Worm (Caenorhabditis elegans) whole organism, L4/young adult: ENCODE data around the gene nmgp-1.

Experiments
- W03F9.2 ChIP-seq: fragments of 150-350 bp; optimal IDR thresholded peaks from 2 replicates; lab custom pipeline; 2014; ENCODE audit warnings: missing biosample characterization, missing genetic modification characterization
- dao-5 ChIP-seq: sonication (generic microtip); optimal IDR thresholded peaks from 2 replicates; lab custom pipeline; 2016; ENCODE audit warnings: missing genotype, missing genetic modification characterization, moderate library complexity, missing compliant biosample characterization
- him-1 ChIP-seq: sonication (generic microtip); optimal IDR thresholded peaks from 2 replicates; lab custom pipeline; 2016; ENCODE audit warnings: missing genotype, missing genetic modification reagents, missing genetic modification characterization, missing compliant biosample characterization

nmgp-1 gene

DNA sequence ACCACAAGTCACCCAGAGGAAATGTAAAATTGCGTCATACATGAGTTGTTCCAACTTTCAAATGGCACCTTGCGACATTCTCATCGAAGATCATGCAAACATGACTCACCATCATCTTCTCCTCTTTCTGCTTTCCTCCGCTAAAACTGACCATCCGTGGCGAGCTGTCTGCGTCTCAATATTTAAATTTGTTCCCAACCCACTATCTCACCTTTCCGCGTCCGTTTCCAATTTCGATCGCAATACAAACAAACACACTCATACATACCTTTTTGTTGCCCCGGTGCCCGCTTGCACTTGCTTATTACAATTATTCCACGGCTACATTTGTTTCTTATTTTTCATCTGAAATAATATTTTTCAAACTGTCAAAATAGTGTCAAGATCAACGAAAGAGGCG lies at the start of gene nmgp-1:
nmgp-1 (plus strand) TSS at position 174 of the 400 bp plus-strand sequence.
- TF ChIP-seq W03F9.2 (no peak), him-1 (tag; lab: Kevin White, UChicago) (no peak), dao-5 (no peak)

DNA sequence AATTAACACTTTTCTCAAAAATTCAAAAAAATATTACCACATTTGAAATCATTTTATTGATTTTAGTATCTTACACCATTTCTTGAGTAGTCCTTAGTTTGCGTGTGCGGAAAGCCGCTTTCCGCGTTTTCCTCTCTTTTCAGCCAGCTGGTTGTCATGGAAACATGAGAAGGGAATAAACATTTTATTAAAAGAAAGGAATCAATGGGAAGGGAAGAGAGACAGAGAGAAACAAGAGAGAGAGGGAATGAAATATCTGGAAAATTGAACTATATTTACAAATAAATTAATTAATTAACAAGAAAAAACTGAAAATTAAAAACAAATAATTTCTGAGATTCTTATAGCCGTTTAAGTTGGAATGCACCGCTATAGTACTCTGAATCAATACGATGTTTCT lies 41.3 kb upstream of the nmgp-1 start, which contains the start of gene mks-2:
mks-2 (minus strand) TSS at position 101 of the 400 bp plus-strand sequence.
- no peak for TF ChIP-seq dao-5
- TF ChIP-seq him-1 (tag; lab: Kevin White, UChicago): no peak
- no peak for TF ChIP-seq W03F9.2

DNA sequence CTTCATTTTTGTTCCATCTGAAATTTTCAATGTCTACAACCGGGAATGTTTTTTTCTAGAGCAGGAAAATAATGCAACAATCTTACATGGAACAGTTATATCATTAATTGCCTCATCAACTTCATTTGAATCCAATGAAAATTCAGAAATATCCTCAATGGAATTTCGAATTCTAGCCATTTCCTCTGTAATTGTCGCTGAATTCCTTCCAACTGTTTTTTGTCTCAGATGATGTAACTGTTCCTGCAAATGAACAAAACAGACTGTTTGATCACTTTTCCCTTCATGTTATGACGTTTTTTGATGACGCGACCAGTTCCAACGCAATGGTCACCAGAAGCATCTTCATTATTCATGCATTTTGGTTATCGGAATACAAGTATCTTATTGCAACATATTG lies 39.2 kb upstream of the nmgp-1 start:
- TF ChIP-seq him-1 (tag; lab: Kevin White, UChicago) (no peak), W03F9.2 (no peak), dao-5 (no peak)

DNA sequence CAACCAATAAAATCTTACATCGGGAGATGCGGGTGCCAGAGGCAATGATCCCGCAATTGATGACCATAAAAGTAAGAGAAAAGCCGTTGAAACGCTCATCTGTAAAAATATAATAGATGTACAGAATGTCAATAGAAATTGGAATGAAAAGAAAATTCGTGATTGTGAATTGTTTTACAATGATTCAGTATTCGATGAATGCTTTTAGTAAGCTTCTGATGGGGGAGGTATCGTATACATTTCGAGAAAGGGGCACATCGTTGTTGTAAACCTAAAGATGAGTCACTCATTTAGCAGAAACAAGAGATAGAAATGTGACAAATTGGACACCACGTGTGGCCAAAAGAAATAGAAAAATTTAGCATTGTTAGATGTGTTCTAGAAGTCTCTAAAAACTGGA lies 38.1 kb upstream of the nmgp-1 start, which contains the start of gene C30B5.6:
C30B5.6 (minus strand) TSS at position 101 of the 400 bp plus-strand sequence.
- no peak for TF ChIP-seq him-1 (tag; lab: Kevin White, UChicago)
- TF ChIP-seq dao-5: no peak
- TF ChIP-seq W03F9.2: no peak

DNA sequence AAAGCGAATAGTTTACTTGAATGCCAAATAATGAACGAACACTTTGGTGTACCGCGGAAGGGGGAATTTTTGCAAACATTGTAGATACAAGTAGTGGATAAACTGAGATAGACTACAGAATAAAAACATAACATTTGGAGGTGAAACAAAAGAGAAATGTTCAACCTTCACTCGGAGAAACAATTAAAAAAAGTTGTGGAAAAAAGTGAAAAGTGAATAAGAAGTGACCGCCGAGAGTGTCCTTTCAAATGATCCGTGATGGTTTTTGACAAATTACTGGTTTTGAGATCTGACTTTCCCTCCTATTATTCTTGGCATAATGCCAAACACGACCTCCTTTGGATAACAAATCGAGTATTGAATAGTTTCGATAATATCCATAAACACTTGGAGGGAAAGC lies 36.9 kb upstream of the nmgp-1 start:
- no peak for TF ChIP-seq dao-5
- TF ChIP-seq W03F9.2: no peak
- no peak for TF ChIP-seq him-1 (tag; lab: Kevin White, UChicago)

DNA sequence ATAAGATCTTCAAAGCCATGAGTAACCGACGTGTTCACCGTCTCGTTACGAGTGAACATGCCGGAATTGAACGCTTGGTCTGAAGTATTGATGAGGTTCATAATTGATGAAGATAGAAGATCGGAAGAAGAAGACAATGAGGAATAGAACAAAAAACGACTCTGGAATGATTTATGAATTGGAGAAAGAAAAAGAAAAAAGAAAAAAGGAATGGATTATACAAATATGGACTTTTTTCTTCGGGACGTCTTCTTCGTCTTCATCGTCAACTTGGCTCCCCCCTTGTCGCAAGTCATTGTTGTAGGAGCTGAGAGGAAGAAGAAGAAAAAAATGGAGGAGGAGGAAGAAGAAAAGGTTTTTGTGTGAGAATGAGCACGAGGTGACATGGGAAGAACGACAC lies 33.7 kb upstream of the nmgp-1 start, which contains the start of gene srsy-2:
srsy-2 (minus strand) TSS at position 101 of the 400 bp plus-strand sequence.
- TF ChIP-seq him-1 (tag; lab: Kevin White, UChicago) (no peak), dao-5 (no peak), W03F9.2 (no peak)

DNA sequence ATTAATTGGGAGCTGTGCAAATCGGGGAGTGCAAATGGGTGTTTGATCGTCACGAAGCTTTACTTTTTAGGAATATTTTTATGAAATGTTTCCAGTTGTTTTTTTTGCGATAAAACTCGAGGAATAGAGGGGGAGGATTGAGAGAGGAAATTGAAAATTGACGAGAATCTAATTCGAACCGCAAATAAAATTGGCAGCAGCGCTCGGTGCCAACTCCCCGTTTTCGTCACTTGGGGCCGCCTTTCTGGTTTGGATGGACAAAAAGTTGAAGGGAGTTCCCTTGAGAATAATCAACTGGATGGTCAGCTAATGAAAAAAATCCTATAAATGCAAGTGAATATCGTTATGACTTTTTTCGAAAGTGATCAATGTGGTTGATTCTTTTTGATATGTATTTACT lies 30.5 kb upstream of the nmgp-1 start:
- no peak for TF ChIP-seq W03F9.2
- no peak for TF ChIP-seq dao-5
- TF ChIP-seq him-1 (tag; lab: Kevin White, UChicago): no peak

DNA sequence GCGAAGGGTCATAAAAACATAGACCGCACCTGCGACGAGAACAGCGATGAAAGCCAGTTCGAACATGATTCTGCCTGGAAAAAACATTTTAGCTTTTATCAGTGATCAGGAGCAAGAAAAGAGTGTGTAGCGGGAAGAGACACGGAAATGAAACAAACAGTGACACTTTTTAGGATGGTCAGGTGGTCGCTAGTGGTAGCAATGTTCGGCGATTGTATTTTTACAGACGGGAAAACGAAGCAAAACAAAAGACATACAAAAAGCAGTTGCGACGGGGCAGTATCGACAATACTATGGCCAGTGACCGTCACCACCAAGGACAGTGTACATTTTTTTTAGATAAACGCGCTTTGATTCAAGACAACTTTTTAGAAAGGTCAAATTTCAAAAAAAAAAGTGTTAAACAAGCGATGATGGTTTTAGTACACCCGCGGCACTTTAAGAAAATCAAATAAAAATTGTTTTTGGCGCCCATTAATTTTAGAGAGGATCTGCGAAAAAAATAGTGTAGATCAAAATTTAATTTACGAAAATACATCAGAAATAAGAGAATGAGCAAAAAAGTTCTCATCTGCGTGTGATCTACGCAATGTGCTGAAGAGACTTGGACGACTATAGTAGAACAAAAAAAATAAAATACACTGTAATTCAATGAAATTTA lies 25.1 kb upstream of the nmgp-1 start, which contains the start of gene T24H7.9:
T24H7.9 (minus strand) TSS at position 74 of the 661 bp plus-strand sequence.
- TF ChIP-seq W03F9.2: no peak
- no peak for TF ChIP-seq dao-5
- TF ChIP-seq him-1 (tag; lab: Kevin White, UChicago): no peak

DNA sequence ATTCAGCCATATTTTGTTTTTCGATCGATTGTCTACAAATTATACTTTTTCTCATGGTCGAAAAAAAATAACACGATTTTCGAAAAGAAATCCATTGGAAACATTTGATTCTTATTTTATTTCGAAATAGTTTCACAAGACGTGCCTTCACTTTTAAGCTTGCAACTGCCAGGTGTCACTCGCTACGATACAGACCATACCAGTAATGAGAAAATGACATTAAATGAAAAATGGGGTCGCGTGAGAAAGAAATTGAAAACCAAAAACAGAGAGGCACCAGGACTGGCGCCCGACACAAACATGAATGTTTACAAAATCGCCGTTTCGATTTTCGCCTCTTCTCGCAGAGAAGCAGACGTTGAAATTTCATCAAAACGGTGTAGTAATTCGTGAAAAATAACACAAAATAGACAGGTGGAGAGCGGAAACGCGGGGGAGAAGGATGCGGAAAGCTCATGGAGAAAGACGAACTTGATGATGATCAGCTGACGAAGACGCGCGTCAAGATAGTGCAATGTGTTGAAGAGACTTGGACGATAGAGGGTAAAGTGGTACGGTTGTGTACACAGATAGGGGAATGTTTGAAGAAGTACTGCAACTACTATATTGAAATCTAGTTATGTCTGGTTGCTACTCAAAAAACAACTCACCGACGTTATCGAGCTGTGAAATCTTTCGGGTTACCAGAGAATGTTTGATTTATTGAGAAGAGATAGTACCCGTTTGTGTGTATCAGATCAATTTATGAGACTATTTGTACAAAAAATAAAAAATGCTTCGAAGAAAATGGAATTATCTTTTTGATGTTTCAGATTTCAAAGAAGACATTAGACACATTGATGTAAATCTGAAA lies 24.3 kb upstream of the nmgp-1 start:
- TF ChIP-seq him-1 (tag; lab: Kevin White, UChicago) (no peak), W03F9.2 (no peak), dao-5 (no peak)

DNA sequence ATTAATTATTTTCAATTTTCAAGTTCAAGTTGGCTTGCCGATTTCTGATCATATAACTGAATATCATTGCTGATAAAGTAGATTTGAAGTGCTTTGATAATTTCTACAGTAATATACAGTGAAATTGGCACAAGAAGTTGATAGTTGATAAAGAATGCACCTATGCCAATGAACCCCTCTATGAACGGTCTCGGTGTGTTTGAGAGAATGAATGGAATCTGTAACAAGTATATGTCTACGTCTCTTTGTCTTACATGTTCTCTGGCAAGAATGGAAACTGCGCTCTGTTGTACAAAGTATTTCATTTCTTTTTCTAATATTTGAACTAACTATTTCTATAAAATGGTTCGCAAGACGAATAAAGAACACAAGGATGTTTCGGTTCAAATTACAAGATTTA lies 18.9 kb upstream of the nmgp-1 start, which contains the start of gene T24H7.8:
T24H7.8 (plus strand) TSS at position 301 of the 400 bp plus-strand sequence.
- no peak for TF ChIP-seq him-1 (tag; lab: Kevin White, UChicago)
- no peak for TF ChIP-seq dao-5
- no peak for TF ChIP-seq W03F9.2

DNA sequence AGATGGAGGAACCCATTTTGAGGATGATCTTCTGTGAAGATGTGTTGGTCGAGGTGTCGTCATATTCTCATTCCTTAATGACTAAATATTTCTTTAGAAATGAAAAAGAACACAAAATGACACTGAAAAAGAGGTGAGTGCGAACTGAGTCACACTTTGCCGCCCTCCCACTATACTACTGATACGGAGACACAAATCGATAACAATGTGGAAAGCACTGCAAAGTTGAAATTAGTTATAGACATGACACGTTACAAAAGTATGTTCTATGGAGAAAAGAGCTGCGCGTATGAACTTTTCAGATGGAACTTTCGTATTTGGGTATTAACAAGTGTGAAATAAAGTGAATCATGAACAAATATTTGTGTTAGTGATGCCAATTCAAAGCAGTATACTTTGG lies 16.5 kb upstream of the nmgp-1 start, which contains the start of gene tat-4:
tat-4 (minus strand) TSS at position 117 of the 400 bp plus-strand sequence.
- TF ChIP-seq him-1 (tag; lab: Kevin White, UChicago) (no peak), dao-5 (no peak), W03F9.2 (no peak)

DNA sequence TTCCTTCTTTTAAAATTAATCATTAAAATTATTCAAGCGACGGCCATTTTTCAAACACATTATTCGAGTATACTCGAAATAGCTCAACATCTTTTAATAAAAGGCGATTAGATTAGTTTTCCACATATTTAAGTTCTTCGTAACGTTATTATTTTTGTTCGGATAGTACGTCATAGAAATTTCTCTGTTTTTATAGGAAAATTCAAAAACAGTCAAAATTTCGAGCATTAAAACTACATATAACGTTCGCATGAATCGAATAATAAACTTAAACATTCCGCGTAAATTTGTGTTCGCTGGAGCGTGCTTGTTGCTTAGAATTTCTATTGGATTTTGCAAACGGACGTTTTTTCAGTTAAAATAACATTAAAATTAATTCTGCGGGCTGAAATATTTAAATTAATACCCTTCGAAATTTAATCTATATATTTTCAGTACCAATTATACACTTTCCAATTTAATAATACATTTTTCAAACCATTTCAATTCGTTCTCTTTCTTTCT lies 15.4 kb upstream of the nmgp-1 start, which contains the start of gene blos-4:
blos-4 (plus strand) TSS at position 51 of the 504 bp plus-strand sequence.
- TF ChIP-seq W03F9.2: no peak
- TF ChIP-seq him-1 (tag; lab: Kevin White, UChicago): no peak
- TF ChIP-seq dao-5: no peak

DNA sequence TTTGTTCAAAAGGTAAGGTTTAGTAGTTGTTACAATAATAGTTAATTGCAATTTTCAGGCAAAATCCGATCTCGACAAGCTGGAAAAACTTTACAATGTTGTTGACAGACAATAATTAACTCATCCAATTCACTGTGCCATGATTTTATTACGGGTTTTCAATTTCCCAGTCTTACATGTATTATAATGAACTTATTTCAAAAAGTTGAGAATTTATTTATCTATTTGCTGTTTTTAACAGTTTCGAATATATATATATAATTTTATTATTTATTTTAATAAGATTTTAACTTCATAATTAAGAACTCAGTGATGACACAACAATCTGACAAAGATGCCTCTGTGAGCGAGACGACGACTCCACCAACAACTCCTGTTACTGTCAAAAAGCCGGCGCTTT lies 14.6 kb upstream of the nmgp-1 start, which contains the start of gene lelo-1:
lelo-1 (plus strand) TSS at position 301 of the 400 bp plus-strand sequence.
- no peak for TF ChIP-seq him-1 (tag; lab: Kevin White, UChicago)
- no peak for TF ChIP-seq dao-5
- no peak for TF ChIP-seq W03F9.2

DNA sequence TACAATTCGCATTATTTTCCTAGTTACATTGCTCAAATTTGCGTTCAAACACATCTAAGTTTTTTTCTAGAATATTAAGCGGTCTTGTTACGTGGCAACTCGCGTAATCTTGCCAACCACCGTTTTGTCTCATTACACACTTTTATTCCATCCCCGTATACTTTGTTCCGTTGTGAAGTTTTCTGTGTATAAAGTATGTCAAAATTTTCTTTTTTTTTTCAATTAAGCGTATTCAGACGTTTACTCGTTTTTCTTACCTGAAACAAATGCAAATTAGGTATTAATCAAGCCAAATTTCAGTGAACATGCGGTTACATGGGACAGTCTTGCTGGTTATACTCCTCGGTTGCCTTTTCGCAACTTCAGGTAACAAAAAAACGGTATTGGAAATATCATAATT lies 13.6 kb upstream of the nmgp-1 start, which contains the start of gene T24H7.2:
T24H7.2 (plus strand) TSS at position 301 of the 400 bp plus-strand sequence.
- TF ChIP-seq dao-5 (no peak), W03F9.2 (no peak), him-1 (tag; lab: Kevin White, UChicago) (no peak)
